Worm (Caenorhabditis elegans): ENCODE results near the gene srx-6.
"Not testable (repeated sequence)": the region's sequence is repeated elsewhere in the genome, so short reads cannot be mapped to it uniquely, and the experiment has no call there.

The srx-6 gene

DNA sequence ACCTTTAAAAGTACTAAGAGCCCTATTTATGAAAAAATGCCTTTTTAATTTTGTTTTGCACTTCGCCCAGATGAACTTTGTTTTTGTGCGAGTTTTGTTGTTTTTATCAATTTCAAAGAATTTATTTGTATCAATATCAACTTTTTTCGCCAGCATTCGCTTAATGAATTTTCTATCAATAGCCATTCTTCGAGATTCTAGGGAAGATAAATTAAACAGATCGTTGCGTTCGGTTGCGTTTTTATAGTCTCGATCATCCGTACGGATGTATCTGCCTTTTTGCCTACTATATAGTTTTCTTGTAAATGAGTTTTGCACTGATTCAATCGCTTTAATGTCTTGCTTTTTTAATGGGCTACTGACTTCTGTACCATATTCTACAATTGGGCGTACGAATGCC lies 32.4 kb upstream of the srx-6 start, which contains the start of gene nhr-147:
TSS of gene nhr-147 (plus strand) at position 301 of the 400 bp plus-strand sequence.
- not testable (repeated sequence) for TF ChIP-seq hlh-15 (tag; optimal IDR thresholded peaks at IDR 0.05); C38D4.7 (GFP tag; optimal IDR thresholded peaks at IDR 0.05); ceh-30 (tag; optimal IDR thresholded peaks at IDR 0.05)

ce11 chrV:7343522-7343921 lies 30.4 kb upstream of the srx-6 start, which contains the start of gene srh-244:
Gene srh-244, plus strand, starts transcription at chrV:7343822.
- no peak for TF ChIP-seq che-1 (tag; optimal IDR thresholded peaks at IDR 0.05)

DNA sequence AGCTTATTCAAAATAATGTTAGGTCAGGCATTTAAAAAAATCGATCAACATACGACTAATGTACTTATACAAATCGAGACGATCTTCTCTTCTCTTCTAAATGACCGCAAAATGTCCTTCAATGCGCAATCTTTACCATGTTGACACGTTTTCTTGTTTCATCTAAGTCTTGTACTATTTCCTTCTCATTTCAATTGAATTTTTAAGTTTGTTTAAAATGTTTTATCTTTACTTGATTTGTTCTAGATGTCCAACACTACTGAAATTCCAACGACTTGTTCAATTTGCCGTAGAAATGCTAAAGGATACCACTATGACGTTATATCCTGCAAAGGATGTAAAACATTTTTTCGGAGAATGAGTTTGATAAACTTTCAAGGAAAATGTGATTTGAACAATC lies 28.8 kb upstream of the srx-6 start, which contains the start of the genes nhr-263 and nhr-148:
TSS of gene nhr-263 (minus strand) at position 101 of the 400 bp plus-strand sequence.
TSS of gene nhr-148 (plus strand) at position 215 of the 400 bp plus-strand sequence.
- TF ChIP-seq ref-2 (tag; optimal IDR thresholded peaks at IDR 0.05) (no peak), T23F11.4 (GFP tag; optimal IDR thresholded peaks at IDR 0.05) (no peak), tbx-7 (tag; optimal IDR thresholded peaks at IDR 0.05) (no peak), unc-42 (tag; optimal IDR thresholded peaks at IDR 0.05) (no peak), dve-1 (tag; optimal IDR thresholded peaks at IDR 0.05) (no peak), ceh-34 (tag; optimal IDR thresholded peaks at IDR 0.05) (no peak), lin-11 (tag; optimal IDR thresholded peaks at IDR 0.05) (no peak), elt-2 (tag; optimal IDR thresholded peaks at IDR 0.05) (no peak), ceh-48 (tag; optimal IDR thresholded peaks at IDR 0.05) (no peak), sdc-2 (tag; optimal IDR thresholded peaks at IDR 0.05) (no peak), dmd-4 (tag; optimal IDR thresholded peaks at IDR 0.05; ENCODE audit: borderline replicate concordance) (no peak), ceh-2 (tag; optimal IDR thresholded peaks at IDR 0.05) (no peak), ttx-3 (tag; optimal IDR thresholded peaks at IDR 0.05) (no peak), hlh-13 (GFP tag; optimal IDR thresholded peaks at IDR 0.05) (no peak), nhr-232 (tag; optimal IDR thresholded peaks at IDR 0.05) (no peak), mec-3 (tag; optimal IDR thresholded peaks at IDR 0.05; ENCODE audit: borderline replicate concordance) (no peak), pat-9 (tag; optimal IDR thresholded peaks at IDR 0.05) (no peak), nfya-1 (tag; optimal IDR thresholded peaks at IDR 0.05) (no peak), pag-3 (tag; optimal IDR thresholded peaks at IDR 0.05; ENCODE audit: borderline replicate concordance) (no peak), ceh-14 (tag; optimal IDR thresholded peaks at IDR 0.05) (no peak)

DNA sequence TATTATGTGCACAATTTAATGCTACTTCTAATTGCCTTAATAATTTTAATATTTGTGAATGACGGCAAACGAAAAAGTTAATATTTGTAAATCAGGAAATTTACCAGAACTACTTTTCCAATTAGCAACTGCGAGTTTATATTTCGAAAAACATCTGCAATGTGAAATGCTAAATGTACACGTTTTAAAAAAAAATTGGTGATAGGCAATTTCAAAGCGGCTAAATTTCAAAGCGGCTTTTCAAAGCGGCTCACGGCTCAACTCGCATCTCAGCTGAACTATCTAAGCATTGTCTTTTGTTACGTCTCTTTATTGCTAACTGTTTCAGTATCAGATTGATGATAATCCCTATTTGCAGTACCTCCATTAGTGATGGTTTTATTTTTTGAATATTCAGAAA lies 26.7 kb upstream of the srx-6 start, which contains the start of gene srh-187:
TSS of gene srh-187 (minus strand) at position 101 of the 400 bp plus-strand sequence.
- no peak for TF ChIP-seq pax-1 (tag; optimal IDR thresholded peaks at IDR 0.05)
- no peak for TF ChIP-seq ama-1 (optimal IDR thresholded peaks at IDR 0.05)
- TF ChIP-seq ets-4 (tag; optimal IDR thresholded peaks at IDR 0.05), result no peak
- no peak for TF ChIP-seq fax-1 (tag; optimal IDR thresholded peaks at IDR 0.05)
- TF ChIP-seq dve-1 (tag; optimal IDR thresholded peaks at IDR 0.05), result no peak
- no peak for TF ChIP-seq gmeb-2 (tag; optimal IDR thresholded peaks at IDR 0.05)
- TF ChIP-seq C38D4.7 (GFP tag; optimal IDR thresholded peaks at IDR 0.05), result no peak
- TF ChIP-seq unc-3 (GFP tag; conservative IDR thresholded peaks at IDR 0.05), result no peak
- no peak for TF ChIP-seq unc-3 (tag; optimal IDR thresholded peaks at IDR 0.05)
- no peak for TF ChIP-seq fkh-10 (GFP tag; optimal IDR thresholded peaks at IDR 0.05)
- no peak for TF ChIP-seq syd-9 (tag; optimal IDR thresholded peaks at IDR 0.05)
- TF ChIP-seq zip-5 (tag; optimal IDR thresholded peaks at IDR 0.05), result no peak
- TF ChIP-seq F13H6.1 (tag; optimal IDR thresholded peaks at IDR 0.05), result no peak

DNA sequence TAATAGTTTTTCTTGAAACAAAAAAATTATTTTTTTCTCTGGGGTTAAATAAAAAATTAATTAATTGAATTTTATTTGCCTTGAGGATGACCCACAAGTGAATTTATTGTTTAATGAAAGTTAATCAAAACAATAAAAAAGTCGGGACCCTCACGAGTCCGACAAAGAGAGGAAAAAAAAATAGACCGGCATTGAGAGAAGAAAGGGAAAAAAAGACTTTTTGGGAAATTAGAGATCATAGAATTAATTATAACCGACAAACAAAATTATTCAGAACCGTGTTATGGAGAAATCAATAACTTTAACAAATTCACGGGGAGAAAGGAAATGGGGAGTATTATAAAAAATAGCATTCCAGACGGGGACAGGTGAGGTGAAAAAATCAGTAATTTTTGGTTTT lies 24.1 kb upstream of the srx-6 start, which contains the start of gene F10G2.7:
TSS of gene F10G2.7 (minus strand) at position 101 of the 400 bp plus-strand sequence.
- TF ChIP-seq eyg-1 (tag; optimal IDR thresholded peaks at IDR 0.05); C38D4.7 (GFP tag; optimal IDR thresholded peaks at IDR 0.05); sox-2 (GFP tag; IDR thresholded peaks at IDR 0.05): not testable (repeated sequence)

All from whole organism, late embryonic.